Worm (Caenorhabditis elegans) whole organism, late embryonic: ENCODE data around the gene F09E10.1.

Source experiments
- ama-1 ChIP-seq: fragments of 150-350 bp; optimal IDR thresholded peaks from 2 replicates; lab custom pipeline; 2014
- ceh-48 ChIP-seq: sonication (generic microtip); optimal IDR thresholded peaks from 2 replicates; lab custom pipeline; 2016; ENCODE audit warnings: missing genetic modification characterization, inconsistent platforms, missing compliant biosample characterization
- nhr-11 ChIP-seq: fragments of 150-350 bp; optimal IDR thresholded peaks from 2 replicates; lab custom pipeline; 2014; ENCODE audit warnings: missing biosample characterization, missing genetic modification characterization
- npax-4 ChIP-seq: sonication (generic microtip); optimal IDR thresholded peaks from 2 replicates; lab custom pipeline; 2016; ENCODE audit warnings: missing genetic modification characterization, missing compliant biosample characterization
- pqm-1 ChIP-seq: sonication (generic microtip); optimal IDR thresholded peaks from 2 replicates; lab custom pipeline; 2016; ENCODE audit warnings: missing genetic modification characterization, missing compliant biosample characterization
- rnt-1 ChIP-seq: sonication (generic microtip); optimal IDR thresholded peaks from 2 replicates; lab custom pipeline; 2016; ENCODE audit warnings: missing genetic modification characterization, missing compliant biosample characterization
- tbx-7 ChIP-seq: sonication (generic microtip); optimal IDR thresholded peaks from 2 replicates; lab custom pipeline; 2016; ENCODE audit warnings: missing genotype, missing genetic modification characterization, missing compliant biosample characterization

DNA sequence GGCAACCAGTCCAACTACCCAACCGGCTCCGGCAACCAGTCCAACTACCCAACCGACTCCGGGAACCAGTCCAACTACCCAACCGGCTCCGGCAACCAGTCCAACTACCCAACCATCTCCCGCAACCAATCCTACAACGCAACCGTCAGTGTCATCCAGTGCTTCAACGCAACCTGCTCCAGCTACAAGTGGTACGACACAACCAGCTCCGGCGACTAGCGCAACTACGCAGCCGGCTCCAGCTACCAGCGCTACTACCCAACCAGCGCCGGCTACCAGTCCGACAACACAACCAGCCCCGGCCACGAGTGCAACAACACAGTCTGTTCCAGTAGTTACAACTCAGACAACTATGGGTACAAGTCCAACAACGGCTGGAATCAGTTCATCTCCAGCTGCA, 46.5 kb downstream of the F09E10.1 start:
- no peak for TF ChIP-seq ceh-48 (tag; lab: Kevin White, UChicago)
- TF ChIP-seq ama-1, result no peak
- TF ChIP-seq pqm-1, result no peak
- no peak for TF ChIP-seq nhr-11
- no peak for TF ChIP-seq npax-4 (tag; lab: Kevin White, UChicago)
- no peak for TF ChIP-seq rnt-1 (tag; lab: Kevin White, UChicago)
- TF ChIP-seq tbx-7 (tag; lab: Kevin White, UChicago), result no peak
